Worm (Caenorhabditis elegans) whole organism, L1 larva: Measurements from ENCODE around the gene Y49E10.10.

Experiments
- lin-13 ChIP-seq: fragments of 150-350 bp; optimal IDR thresholded peaks from 2 replicates; lab custom pipeline; 2014; ENCODE audit warnings: missing biosample characterization, missing genetic modification reagents, missing genetic modification characterization
- nhr-77 ChIP-seq: fragments of 150-350 bp; optimal IDR thresholded peaks from 2 replicates; lab custom pipeline; 2014; ENCODE audit warnings: missing biosample characterization, missing genetic modification characterization
- unc-130 ChIP-seq: fragments of 150-350 bp; optimal IDR thresholded peaks from 2 replicates; lab custom pipeline; 2017; ENCODE audit warnings: missing biosample characterization, missing genetic modification characterization, inconsistent platforms

DNA sequence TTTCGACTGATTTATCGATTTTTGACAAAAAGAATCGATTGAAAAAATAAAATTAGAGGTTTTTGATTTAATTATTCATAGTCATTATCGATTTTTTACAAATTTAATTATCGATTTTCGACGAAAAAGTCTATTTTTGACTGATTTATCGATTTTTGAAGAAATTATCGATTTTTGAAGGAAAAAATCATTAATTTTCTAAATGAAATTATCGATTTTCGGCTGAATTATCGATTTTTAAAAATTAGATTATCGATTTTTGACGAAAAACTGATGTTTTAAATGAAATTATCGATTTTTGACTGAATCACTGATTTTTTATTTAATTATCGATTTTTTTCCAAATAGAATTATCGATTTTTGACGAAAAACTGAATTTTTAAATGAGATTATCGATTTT lies 15.8 kb downstream of the Y49E10.10 start:
- TF ChIP-seq unc-130 (tag; lab: Kevin White, UChicago) (no peak), nhr-77 (tag; lab: Kevin White, UChicago) (no peak), lin-13 (GFP tag; lab: Kevin White, UChicago) (no peak)
